Worm (Caenorhabditis elegans) whole organism, young adult: ENCODE measurements around the gene ceh-83.
A peak's percentile ranks its signal among the peaks of the same experiment; 100 is the strongest.

Experiments
- B0019.2 ChIP-seq: fragments of 200-800 bp; sonication (Bioruptor generic); conservative IDR thresholded peaks from 2 replicates; pipeline ENCODE4 v1.3.6; 2022; ENCODE audit warnings: missing genetic modification reagents, missing genetic modification characterization, missing compliant biosample characterization
- B0035.1 ChIP-seq: sonication (generic microtip); optimal IDR thresholded peaks from 2 replicates; lab custom pipeline; 2016; ENCODE audit warnings: missing genetic modification characterization, mild to moderate bottlenecking, missing compliant biosample characterization, missing genotype, missing genetic modification reagents
- F10E7.11 ChIP-seq: sonication (generic microtip); optimal IDR thresholded peaks from 2 replicates; lab custom pipeline; 2017; ENCODE audit warnings: mild to moderate bottlenecking, missing genetic modification characterization, moderate library complexity, missing compliant biosample characterization
- F49E8.2 ChIP-seq: sonication (generic microtip); optimal IDR thresholded peaks from 3 replicates; lab custom pipeline; 2017; ENCODE audit warnings: missing genetic modification characterization, mild to moderate bottlenecking, missing compliant biosample characterization, antibody characterized with exemption, moderate library complexity; ENCODE audit not compliant: insufficient read depth
- F52B5.7 ChIP-seq: sonication (generic microtip); optimal IDR thresholded peaks from 2 replicates; lab custom pipeline; 2016; ENCODE audit warnings: mild to moderate bottlenecking, missing genetic modification characterization, missing compliant biosample characterization
- F57A8.1 ChIP-seq: fragments of 200-800 bp; sonication (Bioruptor generic); optimal IDR thresholded peaks from 2 replicates; lab custom pipeline; 2018; ENCODE audit warnings: mild to moderate bottlenecking, missing genetic modification characterization, moderate library complexity, missing compliant biosample characterization
- Y95B8A.8 ChIP-seq: fragments of 200-800 bp; sonication (Bioruptor generic); IDR thresholded peaks from 2 replicates; pipeline ENCODE4 v1.3.6; 2022; ENCODE audit warnings: missing genetic modification reagents, missing genetic modification characterization, missing compliant biosample characterization
- aptf-2 ChIP-seq: fragments of 200-800 bp; sonication (Bioruptor generic); conservative IDR thresholded peaks from 2 replicates; pipeline ENCODE4 v1.3.6; 2022; ENCODE audit warnings: missing genetic modification reagents, missing genetic modification characterization, missing compliant biosample characterization
- aptf-3 ChIP-seq: fragments of 200-800 bp; sonication (Bioruptor generic); IDR thresholded peaks from 2 replicates; pipeline ENCODE4 v1.3.6; 2022; ENCODE audit warnings: missing genetic modification characterization, missing compliant biosample characterization
- bed-1 ChIP-seq: fragments of 200-800 bp; sonication (Bioruptor generic); IDR thresholded peaks from 2 replicates; pipeline ENCODE4 v1.3.6; 2022; ENCODE audit warnings: missing genetic modification reagents, missing genetic modification characterization, missing compliant biosample characterization
- bed-2 ChIP-seq: fragments of 200-800 bp; sonication (Bioruptor generic); IDR thresholded peaks from 2 replicates; pipeline ENCODE4 v1.3.6; 2022; ENCODE audit warnings: missing genetic modification reagents, missing genetic modification characterization, missing compliant biosample characterization
- cebp-2 ChIP-seq: fragments of 200-800 bp; sonication (Bioruptor generic); IDR thresholded peaks from 2 replicates; pipeline ENCODE4 v1.3.6; 2022; ENCODE audit warnings: missing genetic modification characterization, missing compliant biosample characterization
- ceh-40 ChIP-seq: fragments of 200-800 bp; sonication (Bioruptor generic); IDR thresholded peaks from 2 replicates; pipeline ENCODE4 v1.3.6; 2022; ENCODE audit warnings: missing genetic modification characterization, missing compliant biosample characterization
- dpl-1 ChIP-seq: fragments of 150-350 bp; optimal IDR thresholded peaks from 2 replicates; lab custom pipeline; 2014; ENCODE audit warnings: missing biosample characterization, missing genetic modification reagents, missing genetic modification characterization
- efl-1 ChIP-seq: fragments of 150-350 bp; optimal IDR thresholded peaks from 2 replicates; lab custom pipeline; 2014; ENCODE audit warnings: missing biosample characterization, missing genetic modification reagents, missing genetic modification characterization
- egl-18 ChIP-seq: fragments of 200-800 bp; sonication (Bioruptor generic); IDR thresholded peaks from 2 replicates; pipeline ENCODE4 v1.3.6; 2022; ENCODE audit warnings: missing genetic modification reagents, missing genetic modification characterization, missing compliant biosample characterization
- egl-44 ChIP-seq: fragments of 200-800 bp; sonication (Bioruptor generic); IDR thresholded peaks from 2 replicates; pipeline ENCODE4 v1.3.6; 2022; ENCODE audit warnings: missing genetic modification reagents, missing genetic modification characterization, missing compliant biosample characterization
- hlh-26 ChIP-seq: fragments of 200-800 bp; sonication (Bioruptor generic); conservative IDR thresholded peaks from 2 replicates; pipeline ENCODE4 v1.3.6; 2022; ENCODE audit warnings: missing genetic modification reagents, missing genetic modification characterization, missing compliant biosample characterization
- hmg-1.2 ChIP-seq: fragments of 200-800 bp; sonication (Bioruptor generic); IDR thresholded peaks from 2 replicates; pipeline ENCODE4 v1.3.6; 2022; ENCODE audit warnings: missing genetic modification reagents, missing genetic modification characterization, missing compliant biosample characterization
- hsf-1 ChIP-seq: fragments of 200-800 bp; sonication (Bioruptor generic); IDR thresholded peaks from 2 replicates; pipeline ENCODE4 v1.3.6; 2022; ENCODE audit warnings: missing genetic modification reagents, missing genetic modification characterization, missing compliant biosample characterization
- lag-1 ChIP-seq: fragments of 200-800 bp; sonication (Bioruptor generic); IDR thresholded peaks from 2 replicates; pipeline ENCODE4 v1.3.6; 2022; ENCODE audit warnings: missing genetic modification reagents, missing genetic modification characterization, missing compliant biosample characterization
- lir-1 ChIP-seq: fragments of 200-800 bp; sonication (Bioruptor generic); conservative IDR thresholded peaks from 2 replicates; pipeline ENCODE4 v1.3.6; 2022; ENCODE audit warnings: missing genetic modification reagents, missing genetic modification characterization, missing compliant biosample characterization
- lsy-27 ChIP-seq: sonication (generic microtip); optimal IDR thresholded peaks from 2 replicates; lab custom pipeline; 2017; ENCODE audit warnings: missing genetic modification characterization, mild to moderate bottlenecking, missing compliant biosample characterization, antibody characterized with exemption, missing genotype, borderline replicate concordance; ENCODE audit not compliant: insufficient read depth
- mcd-1 ChIP-seq: fragments of 200-800 bp; sonication (Bioruptor generic); IDR thresholded peaks from 2 replicates; pipeline ENCODE4 v1.3.6; 2022; ENCODE audit warnings: missing genetic modification reagents, missing genetic modification characterization, missing compliant biosample characterization
- mes-4 ChIP-seq: sonication (generic microtip); optimal IDR thresholded peaks from 2 replicates; lab custom pipeline; 2016; ENCODE audit warnings: missing genotype, missing genetic modification characterization, missing compliant biosample characterization
- nfya-1 ChIP-seq: sonication (generic microtip); optimal IDR thresholded peaks from 2 replicates; lab custom pipeline; 2017; ENCODE audit warnings: antibody characterized with exemption, missing compliant biosample characterization, missing genetic modification characterization, borderline replicate concordance; ENCODE audit not compliant: insufficient read depth
- nfya-2 ChIP-seq: fragments of 200-800 bp; sonication (Bioruptor generic); IDR thresholded peaks from 2 replicates; pipeline ENCODE4 v1.3.6; 2022; ENCODE audit warnings: missing genetic modification reagents, missing genetic modification characterization, missing compliant biosample characterization
- nhr-120 ChIP-seq: fragments of 200-800 bp; sonication (Bioruptor generic); IDR thresholded peaks from 2 replicates; pipeline ENCODE4 v1.3.6; 2022; ENCODE audit warnings: missing genetic modification characterization, missing compliant biosample characterization
- pha-4 ChIP-seq: fragments of 150-350 bp; sonication (generic microtip); optimal IDR thresholded peaks from 2 replicates; lab custom pipeline; 2014; ENCODE audit warnings: missing biosample characterization, missing genetic modification reagents, missing genetic modification characterization
- unc-130 ChIP-seq: sonication (generic microtip); optimal IDR thresholded peaks from 2 replicates; lab custom pipeline; 2016; ENCODE audit warnings: missing genetic modification reagents, missing genetic modification characterization, missing compliant biosample characterization
- unc-62 ChIP-seq: fragments of 150-350 bp; optimal IDR thresholded peaks from 2 replicates; lab custom pipeline; 2014; ENCODE audit warnings: missing biosample characterization, missing genetic modification reagents, missing genetic modification characterization
- zfh-2 ChIP-seq: fragments of 200-800 bp; sonication (Bioruptor generic); conservative IDR thresholded peaks from 2 replicates; pipeline ENCODE4 v1.3.6; 2022; ENCODE audit warnings: missing genetic modification reagents, missing genetic modification characterization, missing compliant biosample characterization
- ztf-28 ChIP-seq: fragments of 200-800 bp; sonication (Bioruptor generic); IDR thresholded peaks from 2 replicates; pipeline ENCODE4 v1.3.6; 2022; ENCODE audit warnings: missing genetic modification reagents, missing genetic modification characterization, missing compliant biosample characterization
- ztf-6 ChIP-seq: fragments of 200-800 bp; sonication (Bioruptor generic); IDR thresholded peaks from 2 replicates; pipeline ENCODE4 v1.3.6; 2022; ENCODE audit warnings: missing genetic modification reagents, missing genetic modification characterization, missing compliant biosample characterization

ceh-83 gene

ce11 chrII:1724314-1724713 lies 12.0 kb downstream of the ceh-83 start, which contains the start of gene fbxb-11:
fbxb-11 (plus strand) TSS chrII:1724614.
- TF ChIP-seq lir-1 (GFP tag; lab: Robert Waterston, UW) (no peak), dpl-1 (GFP tag; lab: Kevin White, UChicago) (no peak), F52B5.7 (tag; lab: Kevin White, UChicago) (no peak)

- TF ChIP-seq lag-1 (GFP tag; lab: Robert Waterston, UW), result no peak
- no peak for TF ChIP-seq nfya-2
- no peak for TF ChIP-seq pha-4 (tag; lab: Kevin White, UChicago)
- no peak for TF ChIP-seq mes-4
- no peak for TF ChIP-seq F10E7.11 (tag; lab: Kevin White, UChicago)
- TF ChIP-seq ceh-40 (GFP tag; lab: Robert Waterston, UW), result no peak
- no peak for TF ChIP-seq bed-2
- no peak for TF ChIP-seq hlh-26
- no peak for TF ChIP-seq egl-44
- TF ChIP-seq hmg-1.2 (GFP tag; lab: Robert Waterston, UW), result no peak
- no peak for TF ChIP-seq F49E8.2 (tag; lab: Kevin White, UChicago)
- TF ChIP-seq Y95B8A.8 (GFP tag; lab: Robert Waterston, UW), result no peak
Measured at ce11 chrII:1722394-1722793, 13.9 kb downstream of the ceh-83 start, which contains the start of the genes fbxb-5 and btb-8. fbxb-5 (minus strand) TSS chrII:1722494. btb-8 (plus strand) TSS chrII:1722770.

- TF ChIP-seq unc-130 (GFP tag; lab: Kevin White, UChicago) (no peak), dpl-1 (GFP tag; lab: Kevin White, UChicago) (no peak), hsf-1 (GFP tag; lab: Robert Waterston, UW) (no peak), ceh-40 (GFP tag; lab: Robert Waterston, UW) (no peak), B0019.2 (GFP tag; lab: Robert Waterston, UW) (no peak), nhr-120 (GFP tag; lab: Robert Waterston, UW) (no peak), unc-62 (no peak), ztf-28 (GFP tag; lab: Robert Waterston, UW) (no peak), cebp-2 (GFP tag; lab: Robert Waterston, UW) (no peak), efl-1 (GFP tag; lab: Kevin White, UChicago) (no peak), ztf-6 (GFP tag; lab: Robert Waterston, UW) (no peak), B0035.1 (no peak), F57A8.1 (GFP tag; lab: Kevin White, UChicago) (no peak), egl-18 (GFP tag; lab: Robert Waterston, UW) (no peak)
Measured at ce11 chrII:1719153-1719552, 17.2 kb downstream of the ceh-83 start, which contains the start of gene fbxb-48. fbxb-48 (minus strand) TSS chrII:1719253.

ce11 chrII:1714772-1715353 lies 21.5 kb downstream of the ceh-83 start, which contains the start of gene btb-6:
btb-6 (plus strand) TSS chrII:1715303.
- peak; percentile 97 for TF ChIP-seq aptf-2
- peak; percentile 87; the same call in 1 of the 2 replicates for TF ChIP-seq aptf-3 (GFP tag; lab: Robert Waterston, UW)
- TF ChIP-seq mcd-1, result no peak
- TF ChIP-seq bed-1, result 0 out of 2 replicates have a peak, but pooled peaks have one; percentile 47
- no peak for TF ChIP-seq lsy-27 (tag; lab: Kevin White, UChicago)
- TF ChIP-seq nfya-1 (tag; lab: Kevin White, UChicago), result no peak
- TF ChIP-seq zfh-2, result no peak
